Worm (Caenorhabditis elegans) whole organism, L4 larva: ENCODE data around the gene R12C12.10.
A peak's percentile ranks its signal among the peaks of the same experiment; 100 is the strongest.

Source experiments
- Y105C5A.15 ChIP-seq: fragments of 200-800 bp; sonication (Bioruptor generic); IDR thresholded peaks from 2 replicates; pipeline ENCODE4 v1.3.6; 2022; ENCODE audit warnings: missing genetic modification characterization, missing compliant biosample characterization
- Y48G9A.11 ChIP-seq: fragments of 200-800 bp; sonication (Bioruptor generic); IDR thresholded peaks from 2 replicates; pipeline ENCODE4 v1.3.6; 2022; ENCODE audit warnings: missing genetic modification reagents, missing genetic modification characterization, missing compliant biosample characterization
- ama-1 ChIP-seq: fragments of 150-350 bp; optimal IDR thresholded peaks from 2 replicates; lab custom pipeline; 2014; ENCODE audit warnings: inconsistent platforms, mixed read lengths
- ceh-20 ChIP-seq: fragments of 200-800 bp; sonication (Bioruptor generic); IDR thresholded peaks from 2 replicates; pipeline ENCODE4 v1.3.6; 2022; ENCODE audit warnings: missing genetic modification reagents, missing genetic modification characterization, missing compliant biosample characterization
- daf-12 ChIP-seq: fragments of 150-350 bp; optimal IDR thresholded peaks from 2 replicates; lab custom pipeline; 2014; ENCODE audit warnings: missing biosample characterization, missing genetic modification reagents, missing genetic modification characterization
- daf-16 ChIP-seq, 3 experiments: sonication (generic microtip); optimal IDR thresholded peaks; 2 replicates each; lab custom pipeline; 2016 to 2017; ENCODE audit warnings: missing genetic modification characterization in 3 of 3, missing genetic modification reagents in 3 of 3, mild to moderate bottlenecking in 2 of 3, missing compliant biosample characterization in 2 of 3, missing biosample characterization in 1 of 3, moderate library complexity in 1 of 3
- daf-19 ChIP-seq: fragments of 200-800 bp; sonication (Bioruptor generic); conservative IDR thresholded peaks from 2 replicates; pipeline ENCODE4 v1.3.6; 2022; ENCODE audit warnings: missing genetic modification characterization, missing compliant biosample characterization
- dmd-6 ChIP-seq: fragments of 200-800 bp; sonication (Bioruptor generic); IDR thresholded peaks from 2 replicates; pipeline ENCODE4 v1.3.6; 2022; ENCODE audit warnings: missing genetic modification reagents, missing genetic modification characterization, missing compliant biosample characterization
- dmd-8 ChIP-seq: fragments of 200-800 bp; sonication (Bioruptor generic); IDR thresholded peaks from 2 replicates; pipeline ENCODE4 v1.3.6; 2022; ENCODE audit warnings: missing genetic modification characterization, missing compliant biosample characterization
- lin-1 ChIP-seq: fragments of 200-800 bp; sonication (Bioruptor generic); IDR thresholded peaks from 2 replicates; pipeline ENCODE4 v1.3.6; 2022; ENCODE audit warnings: missing genetic modification reagents, missing genetic modification characterization, missing compliant biosample characterization
- lin-13 ChIP-seq: fragments of 150-350 bp; optimal IDR thresholded peaks from 2 replicates; lab custom pipeline; 2014; ENCODE audit warnings: missing biosample characterization, missing genetic modification reagents, missing genetic modification characterization
- lin-15B ChIP-seq: fragments of 150-350 bp; sonication (generic microtip); optimal IDR thresholded peaks from 3 replicates; lab custom pipeline; 2014; ENCODE audit warnings: missing biosample characterization, missing genetic modification characterization
- lin-29 ChIP-seq: fragments of 200-800 bp; sonication (Bioruptor generic); IDR thresholded peaks from 2 replicates; pipeline ENCODE4 v1.3.6; 2022; ENCODE audit warnings: missing genetic modification reagents, missing genetic modification characterization, missing compliant biosample characterization
- lsy-2 ChIP-seq, 2 experiments: fragments of 150-350 bp in 1 of 2; sonication (generic microtip) in 1 of 2; optimal IDR thresholded peaks; 2 replicates each; lab custom pipeline; 2014 to 2017; ENCODE audit warnings: missing biosample characterization in 2 of 2, missing genetic modification characterization in 2 of 2
- madf-5 ChIP-seq, 2 experiments: fragments of 200-800 bp; sonication (Bioruptor generic); IDR thresholded peaks; 2 replicates each; pipeline ENCODE4 v1.3.6; 2022; ENCODE audit warnings: missing compliant biosample characterization in 2 of 2, missing genetic modification characterization in 2 of 2
- mdt-29 ChIP-seq: fragments of 200-800 bp; sonication (Bioruptor generic); IDR thresholded peaks from 2 replicates; pipeline ENCODE4 v1.3.6; 2022; ENCODE audit warnings: missing genetic modification reagents, missing genetic modification characterization, missing compliant biosample characterization
- nhr-102 ChIP-seq: sonication (generic microtip); optimal IDR thresholded peaks from 2 replicates; lab custom pipeline; 2016; ENCODE audit warnings: mild to moderate bottlenecking, missing genetic modification characterization, moderate library complexity, missing compliant biosample characterization
- nhr-11 ChIP-seq: fragments of 150-350 bp; optimal IDR thresholded peaks from 2 replicates; lab custom pipeline; 2014; ENCODE audit warnings: missing biosample characterization, missing genetic modification characterization
- nhr-111 ChIP-seq: fragments of 200-800 bp; sonication (Bioruptor generic); optimal IDR thresholded peaks from 2 replicates; lab custom pipeline; 2018; ENCODE audit warnings: mild to moderate bottlenecking, missing genetic modification characterization, missing compliant biosample characterization
- nhr-41 ChIP-seq: fragments of 200-800 bp; sonication (Bioruptor generic); IDR thresholded peaks from 2 replicates; pipeline ENCODE4 v1.3.6; 2022; ENCODE audit warnings: missing genetic modification reagents, missing genetic modification characterization, missing compliant biosample characterization
- nhr-42 ChIP-seq: fragments of 200-800 bp; sonication (Bioruptor generic); IDR thresholded peaks from 2 replicates; pipeline ENCODE4 v1.3.6; 2022; ENCODE audit warnings: missing genetic modification characterization, missing compliant biosample characterization
- nhr-48 ChIP-seq: sonication (generic microtip); optimal IDR thresholded peaks from 2 replicates; lab custom pipeline; 2016; ENCODE audit warnings: mild to moderate bottlenecking, missing genetic modification characterization, missing compliant biosample characterization
- nhr-77 ChIP-seq: fragments of 150-350 bp; optimal IDR thresholded peaks from 2 replicates; lab custom pipeline; 2014; ENCODE audit warnings: missing biosample characterization, missing genetic modification characterization
- pha-4 ChIP-seq, 2 experiments: fragments of 150-350 bp in 1 of 2; fragments of 200-800 bp in 1 of 2; sonication (Bioruptor generic) in 1 of 2; IDR thresholded peaks in 1 of 2; optimal IDR thresholded peaks in 1 of 2; 2 replicates each; pipeline versions ENCODE4 v1.3.6 to Lab custom; 2014 to 2022; ENCODE audit warnings: missing genetic modification characterization in 2 of 2, missing genetic modification reagents in 2 of 2, missing biosample characterization in 1 of 2, missing compliant biosample characterization in 1 of 2
- php-3 ChIP-seq: fragments of 200-800 bp; sonication (Bioruptor generic); IDR thresholded peaks from 2 replicates; pipeline ENCODE4 v1.3.6; 2022; ENCODE audit warnings: missing genetic modification reagents, missing genetic modification characterization, missing compliant biosample characterization
- rbr-2 ChIP-seq: sonication (generic microtip); optimal IDR thresholded peaks from 2 replicates; lab custom pipeline; 2016; ENCODE audit warnings: missing genotype, missing genetic modification characterization, missing compliant biosample characterization
- saeg-2 ChIP-seq: fragments of 200-800 bp; sonication (Bioruptor generic); IDR thresholded peaks from 2 replicates; pipeline ENCODE4 v1.3.6; 2022; ENCODE audit warnings: missing genetic modification reagents, missing genetic modification characterization, missing compliant biosample characterization
- sdz-12 ChIP-seq: fragments of 200-800 bp; sonication (Bioruptor generic); optimal IDR thresholded peaks from 2 replicates; lab custom pipeline; 2018; ENCODE audit warnings: mild to moderate bottlenecking, missing genetic modification characterization, missing compliant biosample characterization
- snpc-4 ChIP-seq: fragments of 150-350 bp; optimal IDR thresholded peaks from 2 replicates; lab custom pipeline; 2014; ENCODE audit warnings: missing biosample characterization, missing genetic modification characterization
- spr-1 ChIP-seq: sonication (generic microtip); optimal IDR thresholded peaks from 2 replicates; lab custom pipeline; 2016; ENCODE audit warnings: mild to moderate bottlenecking, missing genetic modification characterization, missing compliant biosample characterization
- unc-130 ChIP-seq: sonication (generic microtip); optimal IDR thresholded peaks from 2 replicates; lab custom pipeline; 2016; ENCODE audit warnings: missing genetic modification reagents, missing genetic modification characterization, missing compliant biosample characterization
- zag-1 ChIP-seq: fragments of 150-350 bp; optimal IDR thresholded peaks from 2 replicates; lab custom pipeline; 2014; ENCODE audit warnings: missing biosample characterization, missing genetic modification characterization
- zfp-2 ChIP-seq: sonication (generic microtip); optimal IDR thresholded peaks from 2 replicates; lab custom pipeline; 2016; ENCODE audit warnings: mild to moderate bottlenecking, missing genetic modification characterization, missing compliant biosample characterization
- zip-2 ChIP-seq: fragments of 150-350 bp; optimal IDR thresholded peaks from 2 replicates; lab custom pipeline; 2014; ENCODE audit warnings: missing biosample characterization, missing genetic modification characterization

The R12C12.10 gene

DNA sequence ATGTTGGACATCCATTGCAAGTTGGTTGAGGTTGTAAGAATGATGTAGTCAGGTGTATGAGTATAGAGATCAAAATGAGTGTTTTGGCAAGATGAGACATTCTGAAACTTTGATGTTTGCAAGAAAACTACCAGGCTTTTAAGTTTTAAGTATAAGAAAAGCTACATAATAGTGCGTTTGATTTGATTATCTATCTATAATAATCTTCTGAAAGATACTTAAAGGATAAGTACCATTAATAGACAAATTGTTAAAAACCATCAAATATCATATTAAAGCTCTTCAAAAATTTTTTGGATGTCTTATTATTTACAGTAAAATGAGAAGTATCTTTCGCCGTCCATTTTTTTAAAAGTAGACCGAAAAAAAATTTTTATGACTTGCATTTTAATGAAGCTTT lies at the start of gene R12C12.10:
Gene R12C12.10 (minus strand): TSS at position 101 of the 400 bp plus-strand sequence.
- no peak for TF ChIP-seq php-3 (GFP tag; lab: Robert Waterston, UW)
- TF ChIP-seq spr-1 (tag; lab: Kevin White, UChicago), result no peak
- no peak for TF ChIP-seq nhr-11 (tag; lab: Kevin White, UChicago)
- no peak for TF ChIP-seq zip-2 (tag; lab: Kevin White, UChicago)

DNA sequence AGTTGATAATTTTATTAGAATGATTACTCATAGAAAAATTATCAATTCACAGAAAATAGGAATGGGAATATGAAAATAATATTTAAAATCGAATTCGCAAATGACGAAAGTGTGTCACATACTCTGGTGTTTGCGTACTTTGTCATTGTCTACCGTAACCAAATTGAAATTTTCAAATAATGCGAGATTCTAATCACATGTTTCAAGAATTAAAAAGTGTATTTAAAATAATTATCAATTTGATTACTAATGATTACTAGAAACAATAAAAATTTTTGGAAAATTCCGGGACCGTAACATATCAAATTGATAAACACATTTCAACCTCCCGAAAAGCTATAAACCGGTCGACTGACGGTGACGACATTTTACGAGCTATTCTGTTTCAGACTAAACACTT lies 48.3 kb upstream of the R12C12.10 start, which contains the start of the genes fbf-2 and nspg-3:
Gene fbf-2 (minus strand): TSS at position 101 of the 400 bp plus-strand sequence.
Gene nspg-3 (plus strand): TSS at position 388 of the 400 bp plus-strand sequence.
- TF ChIP-seq nhr-102, result no peak
- TF ChIP-seq daf-16 (GFP tag; optimal IDR thresholded peaks at IDR 0.05; lab: Kevin White, UChicago), result no peak
- peak; percentile 35 for TF ChIP-seq daf-16 (tag; optimal IDR thresholded peaks at IDR 0.05; lab: Kevin White, UChicago)
- TF ChIP-seq mdt-29 (GFP tag; lab: Robert Waterston, UW), result no peak
- TF ChIP-seq dmd-8 (GFP tag; lab: Robert Waterston, UW), result no peak
- TF ChIP-seq lin-29 (GFP tag; lab: Robert Waterston, UW), result no peak
- no peak for TF ChIP-seq nhr-42 (GFP tag; lab: Robert Waterston, UW)
- 0 out of 2 replicates have a peak, but pooled peaks have one; percentile 15 for TF ChIP-seq php-3 (GFP tag; lab: Robert Waterston, UW)
- no peak for TF ChIP-seq nhr-48
- TF ChIP-seq madf-5 (GFP tag; IDR thresholded peaks at IDR 0.05; lab: Robert Waterston, UW), result no peak

DNA sequence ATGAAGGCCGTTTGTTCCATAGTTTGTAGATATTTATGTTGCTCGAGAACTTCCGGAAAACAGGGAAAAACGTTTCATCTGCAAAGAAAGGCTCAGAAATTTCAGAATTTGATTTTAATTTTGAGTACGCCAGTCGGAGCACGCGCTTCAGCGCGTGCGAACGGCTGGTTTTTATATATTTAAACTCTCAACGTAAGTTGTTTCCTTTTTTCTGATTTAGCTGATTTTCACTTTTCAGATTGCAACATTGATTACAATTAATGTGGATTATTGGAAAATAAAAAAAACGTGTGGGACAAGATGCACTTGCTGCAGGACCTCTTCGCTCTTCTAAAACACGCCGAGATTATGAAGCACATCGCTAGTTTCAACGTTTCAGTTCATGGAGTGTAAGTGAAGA lies 39.6 kb upstream of the R12C12.10 start, which contains the start of gene F21H12.3:
Gene F21H12.3 (plus strand): TSS at position 301 of the 400 bp plus-strand sequence.
- TF ChIP-seq unc-130 (GFP tag; lab: Kevin White, UChicago) (no peak), daf-19 (no peak), lin-1 (no peak), daf-12 (tag; lab: Kevin White, UChicago) (no peak), nhr-42 (GFP tag; lab: Robert Waterston, UW) (no peak), lsy-2 (tag; optimal IDR thresholded peaks at IDR 0.05; lab: Kevin White, UChicago) (no peak), nhr-41 (GFP tag; lab: Robert Waterston, UW) (no peak), nhr-102 (no peak), pha-4 (GFP tag; IDR thresholded peaks at IDR 0.05; lab: Robert Waterston, UW) (no peak), pha-4 (tag; optimal IDR thresholded peaks at IDR 0.05; lab: Kevin White, UChicago) (no peak), nhr-77 (no peak), Y48G9A.11 (GFP tag; lab: Robert Waterston, UW) (no peak), ama-1 (lab: Kevin White, UChicago) (no peak), zag-1 (tag; lab: Kevin White, UChicago) (no peak), saeg-2 (GFP tag; lab: Robert Waterston, UW) (no peak), sdz-12 (GFP tag; lab: Kevin White, UChicago) (no peak), lin-13 (GFP tag; lab: Kevin White, UChicago) (no peak)

DNA sequence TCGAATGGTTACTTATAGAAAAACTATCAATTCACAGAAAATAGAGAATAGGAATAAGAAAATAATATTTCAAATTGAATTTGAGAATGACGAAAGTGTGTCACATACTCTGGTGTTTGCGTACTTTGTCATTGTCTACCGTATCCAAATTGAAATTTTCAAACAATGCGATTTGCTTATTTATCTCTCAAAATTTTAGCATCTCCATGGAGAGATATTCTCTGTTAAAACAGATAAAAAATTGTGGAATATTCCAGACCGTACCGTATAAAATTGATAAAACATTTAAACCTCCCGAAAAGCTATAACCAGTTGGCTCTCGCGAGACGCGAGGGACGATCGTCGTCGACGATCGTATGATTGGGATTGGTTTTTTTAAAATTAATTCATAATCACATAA lies 37.7 kb upstream of the R12C12.10 start, which contains the start of gene fbf-1:
Gene fbf-1 (minus strand): TSS at position 101 of the 400 bp plus-strand sequence.
- TF ChIP-seq rbr-2 (tag; lab: Kevin White, UChicago) (no peak), nhr-111 (GFP tag; lab: Kevin White, UChicago) (no peak), dmd-6 (GFP tag; lab: Robert Waterston, UW) (no peak), zip-2 (tag; lab: Kevin White, UChicago) (no peak), Y105C5A.15 (no peak), lin-15B (tag; lab: Kevin White, UChicago) (no peak), zfp-2 (tag; lab: Kevin White, UChicago) (no peak), lin-1 (no peak), nhr-42 (GFP tag; lab: Robert Waterston, UW) (no peak), ceh-20 (GFP tag; lab: Robert Waterston, UW) (no peak), snpc-4 (tag; lab: Kevin White, UChicago) (no peak), saeg-2 (GFP tag; lab: Robert Waterston, UW) (no peak)
